Fruit fly (Drosophila melanogaster) whole organism, prepupa: ENCODE data around the gene brun.

ENCODE experiments used
- Blimp-1 ChIP-seq: fragments of 200-800 bp; sonication (Bioruptor generic); optimal IDR thresholded peaks from 3 replicates; lab custom pipeline; 2017; ENCODE audit warnings: missing biosample characterization, missing genetic modification characterization, mild to moderate bottlenecking, moderate library complexity, missing genetic modification reagents
- CG11902 ChIP-seq: fragments of 200-800 bp; sonication (Bioruptor generic); optimal IDR thresholded peaks from 3 replicates; lab custom pipeline; 2016; ENCODE audit warnings: missing biosample characterization, missing genetic modification characterization
- CG15336 ChIP-seq: fragments of 200-800 bp; sonication (Bioruptor generic); IDR thresholded peaks from 2 replicates; pipeline ENCODE4 v1.3.6; 2022; ENCODE audit warnings: missing biosample characterization, missing genetic modification characterization
- CG1621 ChIP-seq: fragments of 200-800 bp; sonication (Bioruptor generic); optimal IDR thresholded peaks from 3 replicates; lab custom pipeline; 2018; ENCODE audit warnings: missing biosample characterization, mild to moderate bottlenecking, missing genetic modification characterization
- CG31627 ChIP-seq: fragments of 200-800 bp; sonication (Bioruptor generic); optimal IDR thresholded peaks from 3 replicates; lab custom pipeline; 2016; ENCODE audit warnings: missing biosample characterization, missing genetic modification characterization
- CG32006 ChIP-seq: fragments of 200-800 bp; sonication (Bioruptor generic); optimal IDR thresholded peaks from 3 replicates; lab custom pipeline; 2017; ENCODE audit warnings: missing biosample characterization, mild to moderate bottlenecking, missing genetic modification characterization
- CG34406 ChIP-seq: fragments of 200-800 bp; sonication (Bioruptor generic); optimal IDR thresholded peaks from 3 replicates; lab custom pipeline; 2016; ENCODE audit warnings: missing biosample characterization, missing genetic modification characterization
- CG4318 ChIP-seq: fragments of 200-800 bp; sonication (Bioruptor generic); optimal IDR thresholded peaks from 3 replicates; lab custom pipeline; 2017; ENCODE audit warnings: missing biosample characterization, mild to moderate bottlenecking, missing genetic modification characterization
- CG6854 ChIP-seq: fragments of 200-800 bp; sonication (Bioruptor generic); optimal IDR thresholded peaks from 2 replicates; lab custom pipeline; 2017; ENCODE audit warnings: missing biosample characterization, mild to moderate bottlenecking, missing genetic modification characterization
- CG7368 ChIP-seq: fragments of 200-800 bp; sonication (Bioruptor generic); optimal IDR thresholded peaks from 3 replicates; lab custom pipeline; 2016; ENCODE audit warnings: missing biosample characterization, missing genetic modification characterization
- CG8119 ChIP-seq: fragments of 200-800 bp; sonication (Bioruptor generic); IDR thresholded peaks from 3 replicates; pipeline ENCODE4 v1.3.6; 2022; ENCODE audit warnings: missing biosample characterization, missing genetic modification characterization
- CG8319 ChIP-seq: fragments of 200-800 bp; sonication (Bioruptor generic); optimal IDR thresholded peaks from 3 replicates; lab custom pipeline; 2016; ENCODE audit warnings: missing biosample characterization, missing genetic modification characterization
- CG8632 ChIP-seq: fragments of 200-800 bp; sonication (Bioruptor generic); optimal IDR thresholded peaks from 3 replicates; lab custom pipeline; 2016; ENCODE audit warnings: missing biosample characterization, missing genetic modification characterization
- CG9139 ChIP-seq: fragments of 200-800 bp; sonication (Bioruptor generic); optimal IDR thresholded peaks from 3 replicates; lab custom pipeline; 2017; ENCODE audit warnings: missing biosample characterization, mild to moderate bottlenecking, missing genetic modification characterization
- Eip75B ChIP-seq: fragments of 200-800 bp; sonication (Bioruptor generic); optimal IDR thresholded peaks from 3 replicates; lab custom pipeline; 2016; ENCODE audit warnings: missing biosample characterization, missing genetic modification characterization
- Eip78C ChIP-seq: fragments of 200-800 bp; sonication (Bioruptor generic); peaks from one replicate; lab custom pipeline; 2016; ENCODE audit warnings: missing biosample characterization, missing genetic modification characterization
- Eip93F ChIP-seq: fragments of 200-800 bp; sonication (Bioruptor generic); optimal IDR thresholded peaks from 2 replicates; lab custom pipeline; 2016; ENCODE audit warnings: missing biosample characterization, mild to moderate bottlenecking, missing genetic modification characterization
- Ets21C ChIP-seq: fragments of 200-800 bp; sonication (Bioruptor generic); optimal IDR thresholded peaks from 3 replicates; lab custom pipeline; 2016; ENCODE audit warnings: missing biosample characterization, missing genetic modification characterization
- Ets96B ChIP-seq: fragments of 200-800 bp; optimal IDR thresholded peaks from 2 replicates; lab custom pipeline; 2019; ENCODE audit warnings: missing biosample characterization, mild to moderate bottlenecking, missing genetic modification characterization, moderate library complexity
- Gug ChIP-seq: fragments of 200-800 bp; sonication (Bioruptor generic); IDR thresholded peaks from 2 replicates; pipeline ENCODE4 v1.3.6; 2022; ENCODE audit warnings: missing biosample characterization, missing genetic modification characterization
- Hr38 ChIP-seq: sonication (Bioruptor generic); optimal IDR thresholded peaks from 2 replicates; lab custom pipeline; 2016; ENCODE audit warnings: missing biosample characterization, missing genetic modification characterization
- Hr39 ChIP-seq: fragments of 200-800 bp; sonication (Bioruptor generic); optimal IDR thresholded peaks from 2 replicates; lab custom pipeline; 2016; ENCODE audit warnings: missing biosample characterization, missing genetic modification characterization
- Lpt ChIP-seq: fragments of 200-800 bp; sonication (Bioruptor generic); optimal IDR thresholded peaks from 3 replicates; lab custom pipeline; 2016; ENCODE audit warnings: missing biosample characterization, missing genetic modification characterization
- Sox14 ChIP-seq: fragments of 200-800 bp; sonication (Bioruptor generic); optimal IDR thresholded peaks from 3 replicates; lab custom pipeline; 2016; ENCODE audit warnings: missing biosample characterization, missing genetic modification characterization
- achi ChIP-seq: fragments of 200-800 bp; sonication (Bioruptor generic); optimal IDR thresholded peaks from 3 replicates; lab custom pipeline; 2016; ENCODE audit warnings: missing biosample characterization, missing genetic modification characterization
- cyc ChIP-seq: fragments of 200-800 bp; sonication (Bioruptor generic); optimal IDR thresholded peaks from 3 replicates; lab custom pipeline; 2016; ENCODE audit warnings: missing biosample characterization, missing genetic modification characterization
- dac ChIP-seq: fragments of 200-800 bp; sonication (Bioruptor generic); optimal IDR thresholded peaks from 2 replicates; lab custom pipeline; 2017; ENCODE audit warnings: missing biosample characterization, mild to moderate bottlenecking, missing genetic modification characterization
- esn ChIP-seq: fragments of 200-800 bp; sonication (Bioruptor generic); optimal IDR thresholded peaks from 2 replicates; lab custom pipeline; 2016; ENCODE audit warnings: missing biosample characterization, mild to moderate bottlenecking, missing genetic modification characterization, moderate library complexity
- fd59A ChIP-seq: fragments of 200-800 bp; sonication (Bioruptor generic); optimal IDR thresholded peaks from 2 replicates; lab custom pipeline; 2017; ENCODE audit warnings: missing biosample characterization, mild to moderate bottlenecking, missing genetic modification characterization, missing genetic modification reagents
- fd85E ChIP-seq: fragments of 200-800 bp; sonication (Bioruptor generic); optimal IDR thresholded peaks from 3 replicates; lab custom pipeline; 2016; ENCODE audit warnings: missing biosample characterization, missing genetic modification characterization
- fkh ChIP-seq: fragments of 200-800 bp; sonication (Bioruptor generic); optimal IDR thresholded peaks from 3 replicates; lab custom pipeline; 2017; ENCODE audit warnings: missing biosample characterization, mild to moderate bottlenecking, missing genetic modification characterization, moderate library complexity
- net ChIP-seq: fragments of 200-800 bp; sonication (Bioruptor generic); optimal IDR thresholded peaks from 3 replicates; lab custom pipeline; 2016; ENCODE audit warnings: missing biosample characterization, missing genetic modification characterization
- pdm3 ChIP-seq: fragments of 200-800 bp; sonication (Bioruptor generic); optimal IDR thresholded peaks from 3 replicates; lab custom pipeline; 2016; ENCODE audit warnings: missing biosample characterization, missing genetic modification characterization
- salr ChIP-seq, 2 experiments: fragments of 200-800 bp; sonication (Bioruptor generic); optimal IDR thresholded peaks; 3 replicates each; lab custom pipeline; 2016 to 2018; ENCODE audit warnings: missing biosample characterization in 2 of 2, missing genetic modification characterization in 2 of 2, mild to moderate bottlenecking in 1 of 2
- spab ChIP-seq: fragments of 200-800 bp; sonication (Bioruptor generic); optimal IDR thresholded peaks from 2 replicates; lab custom pipeline; 2017; ENCODE audit warnings: missing biosample characterization, mild to moderate bottlenecking, missing genetic modification characterization, missing genetic modification reagents
- ss ChIP-seq, 2 experiments: fragments of 200-800 bp; sonication (Bioruptor generic); optimal IDR thresholded peaks; 2 replicates in 1 of 2; 3 replicates in 1 of 2; lab custom pipeline; 2017 to 2018; ENCODE audit warnings: mild to moderate bottlenecking in 2 of 2, missing biosample characterization in 2 of 2, missing genetic modification characterization in 2 of 2, moderate library complexity in 1 of 2
- vri ChIP-seq: fragments of 200-800 bp; sonication (Bioruptor generic); optimal IDR thresholded peaks from 3 replicates; lab custom pipeline; 2016; ENCODE audit warnings: missing biosample characterization, mild to moderate bottlenecking, missing genetic modification characterization

brun gene

dm6 chr2L:20645394-20645869 is 10.5 kb downstream of the brun start, which contains the start of the genes phr6-4 and CG2608 (continued):
- TF ChIP-seq Blimp-1 (GFP tag; lab: Kevin White, UChicago) (peak; percentile 86), Hr38 (GFP tag; lab: Kevin White, UChicago) (no peak), Gug (GFP tag; lab: Robert Waterston, UW) (peak; percentile 88), CG15336 (GFP tag; lab: Robert Waterston, UW) (peak; percentile 91), Ets96B (tag; lab: Kevin White, UChicago) (peak; percentile 93), CG8632 (GFP tag; lab: Kevin White, UChicago) (peak; percentile 93), Ets21C (GFP tag; lab: Kevin White, UChicago) (peak; percentile 87), salr (GFP tag; optimal IDR thresholded peaks at IDR 0.05; lab: Kevin White, UChicago) (peak; percentile 81 to 95), Hr39 (GFP tag; lab: Kevin White, UChicago) (peak; percentile 93), CG34406 (peak; percentile 92), CG6854 (GFP tag; lab: Kevin White, UChicago) (peak; percentile 88), CG31627 (GFP tag; lab: Kevin White, UChicago) (peak; percentile 93), cyc (GFP tag; lab: Kevin White, UChicago) (peak; percentile 92), spab (GFP tag; lab: Kevin White, UChicago) (peak; percentile 91), CG7368 (peak; percentile 88), fd85E (GFP tag; lab: Kevin White, UChicago) (peak; percentile 76), CG9139 (peak; percentile 89), dac (peak; percentile 87), fd59A (GFP tag; lab: Kevin White, UChicago) (peak; percentile 93), vri (GFP tag; lab: Kevin White, UChicago) (peak; percentile 87), Eip75B (peak; percentile 93), Eip78C (GFP tag; lab: Kevin White, UChicago) (peak; percentile 98), CG32006 (peak; percentile 97), fkh (GFP tag; lab: Kevin White, UChicago) (peak; percentile 89), esn (GFP tag; lab: Kevin White, UChicago) (peak; percentile 96), CG8119 (GFP tag; lab: Robert Waterston, UW) (peak; percentile 95), CG11902 (peak; percentile 83)
- TF ChIP-seq, all 60 proteins: peak for 57

DNA sequence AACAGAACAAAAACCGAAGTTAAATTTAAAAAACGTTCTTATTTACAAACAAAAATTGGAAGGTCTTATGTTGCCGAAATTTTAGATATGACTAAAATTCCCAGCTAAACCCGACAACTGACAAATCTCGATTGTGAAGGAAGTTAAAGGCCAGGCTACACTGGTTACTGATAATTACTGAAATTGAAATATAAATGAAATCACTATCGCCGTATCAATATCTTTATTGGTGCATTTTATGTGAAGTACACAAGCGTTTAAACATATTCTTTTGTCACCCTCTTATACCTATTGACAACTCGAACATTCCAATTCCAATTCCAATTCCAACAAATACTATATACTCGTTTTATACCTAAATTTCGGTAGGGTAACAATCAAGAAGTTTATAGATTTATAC is 12.8 kb downstream of the brun start, which contains the start of gene CG17470:
TSS of gene CG17470 (minus strand) at position 101 of the 400 bp plus-strand sequence.
- TF ChIP-seq salr (GFP tag; optimal IDR thresholded peaks at IDR 0.05; lab: Kevin White, UChicago) = no peak

dm6 chr2L:20640617-20641016 is 15.4 kb downstream of the brun start, which contains the start of gene Sfp38D:
TSS of gene Sfp38D (plus strand) at chr2L:20640917.
- no peak for TF ChIP-seq CG8632 (GFP tag; lab: Kevin White, UChicago)
- TF ChIP-seq Sox14 (GFP tag; lab: Kevin White, UChicago) = no peak
- no peak for TF ChIP-seq Lpt
- no peak for TF ChIP-seq CG4318 (GFP tag; lab: Kevin White, UChicago)
- no peak for TF ChIP-seq CG1621 (tag; lab: Kevin White, UChicago)
- TF ChIP-seq CG8319 (GFP tag; lab: Kevin White, UChicago) = no peak

- TF ChIP-seq net (GFP tag; lab: Kevin White, UChicago) (no peak), Hr38 (GFP tag; lab: Kevin White, UChicago) (no peak), CG11902 (no peak), Eip93F (GFP tag; lab: Kevin White, UChicago) (no peak), pdm3 (GFP tag; lab: Kevin White, UChicago) (no peak), Sox14 (GFP tag; lab: Kevin White, UChicago) (no peak), Hr39 (GFP tag; lab: Kevin White, UChicago) (no peak), ss (GFP tag; optimal IDR thresholded peaks at IDR 0.05; lab: Kevin White, UChicago) (no peak), CG7368 (no peak), fkh (GFP tag; lab: Kevin White, UChicago) (no peak), vri (GFP tag; lab: Kevin White, UChicago) (no peak), cyc (GFP tag; lab: Kevin White, UChicago) (no peak), achi (GFP tag; lab: Kevin White, UChicago) (no peak), CG1621 (tag; lab: Kevin White, UChicago) (no peak)
Measured at dm6 chr2L:20639821-20640220, 16.2 kb downstream of the brun start, which contains the start of gene CG31680. TSS of gene CG31680 (plus strand) at chr2L:20640121.
